Worm (Caenorhabditis elegans) whole organism, late embryonic: ENCODE results near the gene prx-3.

Experiments used
- C38D4.7 ChIP-seq: fragments of 200-800 bp; sonication (Bioruptor generic); optimal IDR thresholded peaks from 2 replicates; lab custom pipeline; 2018; ENCODE audit warnings: mild to moderate bottlenecking, missing genetic modification characterization, moderate library complexity, missing compliant biosample characterization
- ets-4 ChIP-seq: sonication (generic microtip); optimal IDR thresholded peaks from 2 replicates; lab custom pipeline; 2016; ENCODE audit warnings: missing genetic modification characterization, missing compliant biosample characterization
- lin-11 ChIP-seq: fragments of 200-800 bp; sonication (Bioruptor generic); optimal IDR thresholded peaks from 2 replicates; lab custom pipeline; 2018; ENCODE audit warnings: mild to moderate bottlenecking, missing genetic modification characterization, missing compliant biosample characterization
- pag-3 ChIP-seq: sonication (generic microtip); optimal IDR thresholded peaks from 2 replicates; lab custom pipeline; 2016; ENCODE audit warnings: missing compliant biosample characterization, missing genetic modification characterization, borderline replicate concordance
- pha-4 ChIP-seq: fragments of 150-350 bp; optimal IDR thresholded peaks from 2 replicates; lab custom pipeline; 2018; ENCODE audit warnings: missing biosample characterization, missing genetic modification reagents, missing genetic modification characterization
- pqm-1 ChIP-seq: sonication (generic microtip); optimal IDR thresholded peaks from 2 replicates; lab custom pipeline; 2016; ENCODE audit warnings: missing genetic modification characterization, missing compliant biosample characterization

ce11 chrX:6088718-6089117, 24.0 kb downstream of the prx-3 start:
- TF ChIP-seq ets-4 (tag; lab: Kevin White, UChicago) (no peak), C38D4.7 (no peak), lin-11 (tag; lab: Kevin White, UChicago) (no peak), pqm-1 (tag; lab: Kevin White, UChicago) (no peak), pha-4 (tag; lab: Kevin White, UChicago) (no peak), pag-3 (tag; lab: Kevin White, UChicago) (no peak)
